Worm (Caenorhabditis elegans) whole organism, young adult: Measurements from ENCODE around the gene rgs-1.

ENCODE experiments used
- Y53G8AR.9 ChIP-seq: fragments of 200-800 bp; sonication (Bioruptor generic); conservative IDR thresholded peaks from 2 replicates; pipeline ENCODE4 v1.3.6; 2022; ENCODE audit warnings: missing genetic modification reagents, missing genetic modification characterization, missing compliant biosample characterization
- ZK185.1 ChIP-seq: sonication (generic microtip); optimal IDR thresholded peaks from 2 replicates; lab custom pipeline; 2016; ENCODE audit warnings: mild to moderate bottlenecking, missing genetic modification characterization, missing compliant biosample characterization; ENCODE audit not compliant: poor library complexity, severe bottlenecking
- bed-1 ChIP-seq: fragments of 200-800 bp; sonication (Bioruptor generic); IDR thresholded peaks from 2 replicates; pipeline ENCODE4 v1.3.6; 2022; ENCODE audit warnings: missing genetic modification reagents, missing genetic modification characterization, missing compliant biosample characterization
- ceh-40 ChIP-seq: fragments of 200-800 bp; sonication (Bioruptor generic); IDR thresholded peaks from 2 replicates; pipeline ENCODE4 v1.3.6; 2022; ENCODE audit warnings: missing genetic modification characterization, missing compliant biosample characterization
- ets-4 ChIP-seq: fragments of 200-800 bp; sonication (Bioruptor generic); optimal IDR thresholded peaks from 2 replicates; lab custom pipeline; 2018; ENCODE audit warnings: mild to moderate bottlenecking, missing genetic modification characterization, missing compliant biosample characterization
- lsy-27 ChIP-seq: sonication (generic microtip); optimal IDR thresholded peaks from 2 replicates; lab custom pipeline; 2017; ENCODE audit warnings: missing genetic modification characterization, mild to moderate bottlenecking, missing compliant biosample characterization, antibody characterized with exemption, missing genotype, borderline replicate concordance; ENCODE audit not compliant: insufficient read depth
- nfya-1 ChIP-seq: sonication (generic microtip); optimal IDR thresholded peaks from 2 replicates; lab custom pipeline; 2017; ENCODE audit warnings: antibody characterized with exemption, missing compliant biosample characterization, missing genetic modification characterization, borderline replicate concordance; ENCODE audit not compliant: insufficient read depth
- rpc-1 ChIP-seq, 2 experiments: fragments of 150-350 bp in 1 of 2; sonication (generic microtip) in 1 of 2; optimal IDR thresholded peaks; 2 replicates each; lab custom pipeline; 2014 to 2018; ENCODE audit warnings: missing biosample characterization in 1 of 2, missing genetic modification characterization in 1 of 2, missing genetic modification reagents in 1 of 2, missing genotype in 1 of 2
- tbx-9 ChIP-seq: sonication (generic microtip); optimal IDR thresholded peaks from 2 replicates; lab custom pipeline; 2016; ENCODE audit warnings: borderline replicate concordance, missing genetic modification characterization, inconsistent platforms, missing compliant biosample characterization
- ztf-25 ChIP-seq: fragments of 200-800 bp; sonication (Bioruptor generic); IDR thresholded peaks from 2 replicates; pipeline ENCODE4 v1.3.6; 2022; ENCODE audit warnings: missing genetic modification reagents, missing genetic modification characterization, missing compliant biosample characterization

DNA sequence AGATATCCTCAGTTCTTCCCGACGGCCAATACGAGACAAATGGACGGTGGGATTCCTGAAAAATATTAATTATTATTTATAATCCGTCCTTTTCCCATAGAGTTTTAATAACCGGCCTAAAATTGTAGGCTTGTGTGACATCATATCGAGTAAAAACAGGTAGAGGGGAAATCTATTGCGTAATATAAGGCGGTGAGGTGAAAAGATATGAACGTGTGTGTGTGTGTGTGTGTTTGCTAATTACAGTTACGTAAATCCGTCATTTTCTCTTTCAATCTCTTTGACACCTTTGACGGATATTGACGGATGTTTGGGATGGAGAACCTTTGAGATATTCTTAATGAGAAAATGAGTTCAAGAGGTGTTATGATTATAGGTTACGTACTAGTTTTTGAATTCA lies 50.9 kb downstream of the rgs-1 start:
- no peak for TF ChIP-seq tbx-9 (tag; lab: Kevin White, UChicago)
- no peak for TF ChIP-seq ceh-40
- TF ChIP-seq ztf-25 (GFP tag; lab: Robert Waterston, UW) = no peak
- no peak for TF ChIP-seq bed-1
- TF ChIP-seq rpc-1 (optimal IDR thresholded peaks at IDR 0.05; lab: Kevin White, UChicago) = no peak
- no peak for TF ChIP-seq rpc-1 (tag; optimal IDR thresholded peaks at IDR 0.05; lab: Kevin White, UChicago)
- no peak for TF ChIP-seq ets-4 (GFP tag; lab: Kevin White, UChicago)
- no peak for TF ChIP-seq ZK185.1 (tag; lab: Kevin White, UChicago)
- no peak for TF ChIP-seq Y53G8AR.9 (GFP tag; lab: Robert Waterston, UW)
- TF ChIP-seq nfya-1 (tag; lab: Kevin White, UChicago) = no peak
- no peak for TF ChIP-seq lsy-27 (tag; lab: Kevin White, UChicago)
